Worm (Caenorhabditis elegans): ENCODE measurements around the gene eif-3.L.

DNA sequence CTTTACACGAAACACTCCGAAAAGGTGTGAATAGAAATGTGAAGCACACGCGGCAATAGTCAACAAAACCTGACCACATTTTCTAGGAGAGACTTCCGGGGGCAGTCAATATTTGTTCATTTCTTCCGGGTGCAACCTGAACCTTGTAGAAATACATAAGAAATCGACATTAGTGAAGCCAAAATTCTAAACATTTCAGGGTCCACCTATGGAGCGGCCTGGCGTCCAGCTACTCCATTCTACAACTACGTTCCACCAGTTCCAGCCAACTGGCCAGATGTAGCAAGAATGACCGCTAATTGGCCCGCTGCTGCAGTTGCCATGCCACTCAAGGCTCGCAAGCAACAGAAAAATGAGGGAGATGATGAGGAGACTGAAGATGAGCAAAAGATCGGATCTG, 43.0 kb downstream of the eif-3.L start:
- TF ChIP-seq ceh-79 (tag; optimal IDR thresholded peaks at IDR 0.05) (no peak), F52B5.7 (tag; optimal IDR thresholded peaks at IDR 0.05) (no peak), unc-62 (GFP tag; optimal IDR thresholded peaks at IDR 0.05) (no peak), Y67H2A.10 (GFP tag; conservative IDR thresholded peaks at IDR 0.05) (no peak), ekl-4 (GFP tag; IDR thresholded peaks at IDR 0.05) (no peak), hsf-1 (GFP tag; IDR thresholded peaks at IDR 0.05) (no peak), snpc-4 (GFP tag; optimal IDR thresholded peaks at IDR 0.05) (no peak), snpc-4 (tag; optimal IDR thresholded peaks at IDR 0.05) (no peak), C06A6.2 (GFP tag; conservative IDR thresholded peaks at IDR 0.05) (no peak), ceh-40 (GFP tag; IDR thresholded peaks at IDR 0.05) (no peak), F10E7.11 (tag; optimal IDR thresholded peaks at IDR 0.05) (no peak)
